Worm (Caenorhabditis elegans): Measurements from ENCODE around the gene F12E12.2.

ce11 chrII:3701305-3701704 lies 38.4 kb upstream of the F12E12.2 start, which contains the start of gene srx-105:
- no peak for TF ChIP-seq blmp-1 (tag; optimal IDR thresholded peaks at IDR 0.05; ENCODE audit: insufficient read depth)
- TF ChIP-seq peb-1 (tag; optimal IDR thresholded peaks at IDR 0.05) = no peak
- no peak for TF ChIP-seq nhr-11 (tag; optimal IDR thresholded peaks at IDR 0.05)
- TF ChIP-seq egl-27 (tag; optimal IDR thresholded peaks at IDR 0.05) = no peak
- no peak for TF ChIP-seq unc-62 (GFP tag; optimal IDR thresholded peaks at IDR 0.05)
